Worm (Caenorhabditis elegans) whole organism, L4 larva: Measurements from ENCODE around the gene sri-2.

Source experiments
- F37D6.2 ChIP-seq: sonication (generic microtip); optimal IDR thresholded peaks from 2 replicates; lab custom pipeline; 2016; ENCODE audit warnings: mild to moderate bottlenecking, missing genetic modification characterization, missing compliant biosample characterization
- F44E2.7 ChIP-seq: fragments of 200-800 bp; sonication (Bioruptor generic); IDR thresholded peaks from 2 replicates; pipeline ENCODE4 v2.1.2; 2022; ENCODE audit warnings: missing genetic modification characterization, missing compliant biosample characterization
- T26A8.4 ChIP-seq: fragments of 200-800 bp; sonication (Bioruptor generic); IDR thresholded peaks from 2 replicates; pipeline ENCODE4 v1.3.6; 2022; ENCODE audit warnings: missing genetic modification characterization, missing compliant biosample characterization
- Y105C5A.15 ChIP-seq: fragments of 200-800 bp; sonication (Bioruptor generic); IDR thresholded peaks from 2 replicates; pipeline ENCODE4 v1.3.6; 2022; ENCODE audit warnings: missing genetic modification characterization, missing compliant biosample characterization
- Y5F2A.4 ChIP-seq: fragments of 200-800 bp; sonication (Bioruptor generic); optimal IDR thresholded peaks from 2 replicates; lab custom pipeline; 2018; ENCODE audit warnings: mild to moderate bottlenecking, missing genetic modification characterization, missing compliant biosample characterization
- ceh-28 ChIP-seq: fragments of 150-350 bp; optimal IDR thresholded peaks from 2 replicates; lab custom pipeline; 2014; ENCODE audit warnings: missing biosample characterization, missing genetic modification reagents, missing genetic modification characterization
- ceh-62 ChIP-seq: sonication (generic microtip); optimal IDR thresholded peaks from 2 replicates; lab custom pipeline; 2017; ENCODE audit warnings: missing biosample characterization, missing genetic modification characterization
- ces-1 ChIP-seq: fragments of 150-350 bp; sonication (generic microtip); optimal IDR thresholded peaks from 4 replicates; lab custom pipeline; 2014; ENCODE audit warnings: missing biosample characterization, missing genetic modification reagents, missing genetic modification characterization
- daf-16 ChIP-seq, 3 experiments: sonication (generic microtip); optimal IDR thresholded peaks; 2 replicates each; lab custom pipeline; 2016 to 2017; ENCODE audit warnings: missing genetic modification characterization in 3 of 3, missing genetic modification reagents in 3 of 3, mild to moderate bottlenecking in 2 of 3, missing compliant biosample characterization in 2 of 3, missing biosample characterization in 1 of 3, moderate library complexity in 1 of 3
- dmd-8 ChIP-seq: fragments of 200-800 bp; sonication (Bioruptor generic); IDR thresholded peaks from 2 replicates; pipeline ENCODE4 v1.3.6; 2022; ENCODE audit warnings: missing genetic modification characterization, missing compliant biosample characterization
- egl-43 ChIP-seq: fragments of 200-800 bp; sonication (Bioruptor generic); IDR thresholded peaks from 2 replicates; pipeline ENCODE4 v1.3.6; 2022; ENCODE audit warnings: missing genetic modification reagents, missing genetic modification characterization, missing compliant biosample characterization
- fkh-10 ChIP-seq: fragments of 150-350 bp; optimal IDR thresholded peaks from 2 replicates; lab custom pipeline; 2014; ENCODE audit warnings: missing biosample characterization, missing genetic modification reagents, missing genetic modification characterization
- hlh-11 ChIP-seq: fragments of 200-800 bp; sonication (Bioruptor generic); optimal IDR thresholded peaks from 2 replicates; lab custom pipeline; 2018; ENCODE audit warnings: mild to moderate bottlenecking, missing genetic modification characterization, missing compliant biosample characterization
- hlh-30 ChIP-seq: sonication (generic microtip); optimal IDR thresholded peaks from 2 replicates; lab custom pipeline; 2017; ENCODE audit warnings: antibody characterized with exemption, mild to moderate bottlenecking, missing genetic modification characterization, missing compliant biosample characterization; ENCODE audit not compliant: insufficient read depth
- lin-1 ChIP-seq: fragments of 200-800 bp; sonication (Bioruptor generic); IDR thresholded peaks from 2 replicates; pipeline ENCODE4 v1.3.6; 2022; ENCODE audit warnings: missing genetic modification reagents, missing genetic modification characterization, missing compliant biosample characterization
- madf-5 ChIP-seq, 2 experiments: fragments of 200-800 bp; sonication (Bioruptor generic); IDR thresholded peaks; 2 replicates each; pipeline ENCODE4 v1.3.6; 2022; ENCODE audit warnings: missing compliant biosample characterization in 2 of 2, missing genetic modification characterization in 2 of 2
- mep-1 ChIP-seq: fragments of 150-350 bp; sonication (generic microtip); optimal IDR thresholded peaks from 3 replicates; lab custom pipeline; 2014; ENCODE audit warnings: missing biosample characterization, missing genetic modification characterization
- mxl-3 ChIP-seq: fragments of 200-800 bp; sonication (Bioruptor generic); optimal IDR thresholded peaks from 2 replicates; lab custom pipeline; 2018; ENCODE audit warnings: mild to moderate bottlenecking, missing genetic modification characterization, missing compliant biosample characterization
- nhr-10 ChIP-seq: fragments of 150-350 bp; optimal IDR thresholded peaks from 2 replicates; lab custom pipeline; 2014; ENCODE audit warnings: missing biosample characterization, missing genetic modification characterization
- nhr-28 ChIP-seq: fragments of 150-350 bp; optimal IDR thresholded peaks from 2 replicates; lab custom pipeline; 2014; ENCODE audit warnings: missing biosample characterization, missing genetic modification characterization
- nhr-76 ChIP-seq: fragments of 150-350 bp; optimal IDR thresholded peaks from 2 replicates; lab custom pipeline; 2014; ENCODE audit warnings: missing biosample characterization, missing genetic modification characterization
- set-16 ChIP-seq: fragments of 200-800 bp; sonication (Bioruptor generic); IDR thresholded peaks from 2 replicates; pipeline ENCODE4 v1.3.6; 2022; ENCODE audit warnings: missing genetic modification reagents, missing genetic modification characterization, missing compliant biosample characterization
- skn-1 ChIP-seq: fragments of 150-350 bp; optimal IDR thresholded peaks from 2 replicates; lab custom pipeline; 2014; ENCODE audit warnings: missing biosample characterization, missing genetic modification characterization
- snpc-1.2 ChIP-seq: fragments of 200-800 bp; sonication (Bioruptor generic); IDR thresholded peaks from 2 replicates; pipeline ENCODE4 v1.3.6; 2022; ENCODE audit warnings: missing genetic modification reagents, missing genetic modification characterization, missing compliant biosample characterization
- unc-130 ChIP-seq: sonication (generic microtip); optimal IDR thresholded peaks from 2 replicates; lab custom pipeline; 2016; ENCODE audit warnings: missing genetic modification reagents, missing genetic modification characterization, missing compliant biosample characterization
- unc-62 ChIP-seq, 3 experiments: fragments of 150-350 bp in 1 of 3; sonication (generic microtip); optimal IDR thresholded peaks in 2 of 3; peaks in 1 of 3; 1 replicate in 1 of 3; 2 replicates in 2 of 3; lab custom pipeline; 2014 to 2017; ENCODE audit warnings: missing biosample characterization in 3 of 3, missing genetic modification characterization in 3 of 3, missing genetic modification reagents in 3 of 3, missing genotype in 1 of 3

Gene sri-2

ce11 chrV:15915919-15916318, 49.1 kb downstream of the sri-2 start, which contains the start of gene gst-38 (continued):
- TF ChIP-seq mxl-3 (GFP tag; lab: Kevin White, UChicago) (peak; percentile 51), hlh-11 (tag; lab: Kevin White, UChicago) (peak; percentile 32), T26A8.4 (no peak), skn-1 (no peak), F44E2.7 (GFP tag; lab: Robert Waterston, UW) (no peak), ces-1 (GFP tag; lab: Kevin White, UChicago) (no peak), lin-1 (GFP tag; lab: Robert Waterston, UW) (0 out of 2 replicates have a peak, but pooled peaks have one; percentile 18), fkh-10 (GFP tag; lab: Kevin White, UChicago) (no peak), ceh-62 (no peak), madf-5 (GFP tag; IDR thresholded peaks at IDR 0.05; lab: Robert Waterston, UW) (no peak), daf-16 (GFP tag; optimal IDR thresholded peaks at IDR 0.05; lab: Kevin White, UChicago) (no peak), daf-16 (tag; optimal IDR thresholded peaks at IDR 0.05; lab: Kevin White, UChicago) (peak; percentile 79)

ce11 chrV:15915307-15915706, 49.7 kb downstream of the sri-2 start:
- TF ChIP-seq unc-62 (GFP tag; optimal IDR thresholded peaks at IDR 0.05 in 1 of 2; lab: Kevin White, UChicago): peak in 1 of 2 experiments; percentile 92
- no peak for TF ChIP-seq unc-62 (tag; optimal IDR thresholded peaks at IDR 0.05; lab: Kevin White, UChicago)
- TF ChIP-seq unc-130 (GFP tag; lab: Kevin White, UChicago): no peak
- TF ChIP-seq, all 104 proteins: peak for 1

DNA sequence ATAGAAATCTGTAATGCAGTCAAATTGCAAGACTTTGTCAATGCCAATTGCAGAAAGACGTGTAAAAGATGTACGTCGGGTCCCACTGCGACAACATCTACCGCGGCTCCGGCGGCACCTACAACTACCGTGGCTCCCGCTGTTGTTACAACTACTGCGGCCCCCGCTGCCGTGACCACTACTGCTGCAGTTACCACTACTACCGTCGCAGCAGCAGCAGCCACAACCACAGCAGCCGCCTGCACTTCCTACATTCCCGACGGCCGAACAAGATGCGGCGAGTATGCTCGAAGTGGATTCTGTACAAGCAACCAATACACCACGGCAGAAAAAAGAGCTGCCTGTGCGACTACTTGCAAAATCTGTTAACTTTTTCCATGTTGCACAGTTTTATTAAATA, 50.2 kb downstream of the sri-2 start:
- TF ChIP-seq nhr-76 (no peak), mxl-3 (GFP tag; lab: Kevin White, UChicago) (no peak), hlh-30 (no peak), F37D6.2 (tag; lab: Kevin White, UChicago) (no peak), nhr-10 (tag; lab: Kevin White, UChicago) (no peak), Y5F2A.4 (GFP tag; lab: Kevin White, UChicago) (no peak), ceh-28 (tag; lab: Kevin White, UChicago) (no peak), set-16 (GFP tag; lab: Robert Waterston, UW) (peak; percentile 57), snpc-1.2 (no peak), dmd-8 (GFP tag; lab: Robert Waterston, UW) (0 out of 2 replicates have a peak, but pooled peaks have one; percentile 23), nhr-28 (tag; lab: Kevin White, UChicago) (no peak), Y105C5A.15 (no peak), egl-43 (GFP tag; lab: Robert Waterston, UW) (no peak), mep-1 (tag; lab: Kevin White, UChicago) (no peak)
- TF ChIP-seq, all 104 proteins: peak for 2
